Fruit fly (Drosophila melanogaster) whole organism, prepupa: ENCODE results near the gene CG34034.

ENCODE experiments used
- CG10631 ChIP-seq: fragments of 200-800 bp; sonication (Bioruptor generic); optimal IDR thresholded peaks from 2 replicates; lab custom pipeline; 2016; ENCODE audit warnings: missing biosample characterization, missing genetic modification characterization
- CG11762 ChIP-seq: fragments of 200-800 bp; sonication (Bioruptor generic); optimal IDR thresholded peaks from 3 replicates; lab custom pipeline; 2016; ENCODE audit warnings: missing biosample characterization, missing genetic modification characterization; ENCODE audit not compliant: insufficient read depth
- CG15336 ChIP-seq: fragments of 200-800 bp; sonication (Bioruptor generic); IDR thresholded peaks from 2 replicates; pipeline ENCODE4 v1.3.6; 2022; ENCODE audit warnings: missing biosample characterization, missing genetic modification characterization
- CG1621 ChIP-seq: fragments of 200-800 bp; sonication (Bioruptor generic); optimal IDR thresholded peaks from 3 replicates; lab custom pipeline; 2018; ENCODE audit warnings: missing biosample characterization, mild to moderate bottlenecking, missing genetic modification characterization
- CG16779 ChIP-seq: fragments of 200-800 bp; sonication (Bioruptor generic); optimal IDR thresholded peaks from 3 replicates; lab custom pipeline; 2017; ENCODE audit warnings: missing biosample characterization, mild to moderate bottlenecking, missing genetic modification characterization
- CG3032 ChIP-seq: fragments of 200-800 bp; optimal IDR thresholded peaks from 2 replicates; lab custom pipeline; 2019; ENCODE audit warnings: missing biosample characterization, mild to moderate bottlenecking, missing genetic modification characterization, moderate library complexity
- CG31627 ChIP-seq: fragments of 200-800 bp; sonication (Bioruptor generic); optimal IDR thresholded peaks from 3 replicates; lab custom pipeline; 2016; ENCODE audit warnings: missing biosample characterization, missing genetic modification characterization
- CG32006 ChIP-seq: fragments of 200-800 bp; sonication (Bioruptor generic); optimal IDR thresholded peaks from 3 replicates; lab custom pipeline; 2017; ENCODE audit warnings: missing biosample characterization, mild to moderate bottlenecking, missing genetic modification characterization
- CG3919 ChIP-seq: fragments of 200-800 bp; sonication (Bioruptor generic); optimal IDR thresholded peaks from 3 replicates; lab custom pipeline; 2016; ENCODE audit warnings: missing biosample characterization, missing genetic modification characterization
- CG4318 ChIP-seq: fragments of 200-800 bp; sonication (Bioruptor generic); optimal IDR thresholded peaks from 3 replicates; lab custom pipeline; 2017; ENCODE audit warnings: missing biosample characterization, mild to moderate bottlenecking, missing genetic modification characterization
- CG6163 ChIP-seq: fragments of 200-800 bp; sonication (Bioruptor generic); IDR thresholded peaks from 3 replicates; pipeline ENCODE4 v1.3.6; 2022; ENCODE audit warnings: missing biosample characterization, missing genetic modification characterization
- CG6276 ChIP-seq: fragments of 200-800 bp; sonication (Bioruptor generic); optimal IDR thresholded peaks from 2 replicates; lab custom pipeline; 2017; ENCODE audit warnings: missing biosample characterization, mild to moderate bottlenecking, missing genetic modification characterization
- CG6808 ChIP-seq: fragments of 200-800 bp; sonication (Bioruptor generic); optimal IDR thresholded peaks from 3 replicates; lab custom pipeline; 2017; ENCODE audit warnings: missing biosample characterization, missing genetic modification characterization, mild to moderate bottlenecking, moderate library complexity, missing genetic modification reagents
- CG6854 ChIP-seq: fragments of 200-800 bp; sonication (Bioruptor generic); optimal IDR thresholded peaks from 2 replicates; lab custom pipeline; 2017; ENCODE audit warnings: missing biosample characterization, mild to moderate bottlenecking, missing genetic modification characterization
- CG8119 ChIP-seq: fragments of 200-800 bp; sonication (Bioruptor generic); IDR thresholded peaks from 3 replicates; pipeline ENCODE4 v1.3.6; 2022; ENCODE audit warnings: missing biosample characterization, missing genetic modification characterization
- CG8632 ChIP-seq: fragments of 200-800 bp; sonication (Bioruptor generic); optimal IDR thresholded peaks from 3 replicates; lab custom pipeline; 2016; ENCODE audit warnings: missing biosample characterization, missing genetic modification characterization
- Eip75B ChIP-seq: fragments of 200-800 bp; sonication (Bioruptor generic); optimal IDR thresholded peaks from 3 replicates; lab custom pipeline; 2016; ENCODE audit warnings: missing biosample characterization, missing genetic modification characterization
- Eip78C ChIP-seq: fragments of 200-800 bp; sonication (Bioruptor generic); peaks from one replicate; lab custom pipeline; 2016; ENCODE audit warnings: missing biosample characterization, missing genetic modification characterization
- Gug ChIP-seq: fragments of 200-800 bp; sonication (Bioruptor generic); IDR thresholded peaks from 2 replicates; pipeline ENCODE4 v1.3.6; 2022; ENCODE audit warnings: missing biosample characterization, missing genetic modification characterization
- Hr4 ChIP-seq: fragments of 200-800 bp; sonication (Bioruptor generic); optimal IDR thresholded peaks from 3 replicates; lab custom pipeline; 2016; ENCODE audit warnings: missing biosample characterization, missing genetic modification characterization
- Lpt ChIP-seq: fragments of 200-800 bp; sonication (Bioruptor generic); optimal IDR thresholded peaks from 3 replicates; lab custom pipeline; 2016; ENCODE audit warnings: missing biosample characterization, missing genetic modification characterization
- OdsH ChIP-seq: fragments of 200-800 bp; sonication (Bioruptor generic); optimal IDR thresholded peaks from 3 replicates; lab custom pipeline; 2016; ENCODE audit warnings: missing biosample characterization, missing genetic modification characterization
- Smox ChIP-seq: fragments of 200-800 bp; sonication (Bioruptor generic); optimal IDR thresholded peaks from 3 replicates; lab custom pipeline; 2016; ENCODE audit warnings: missing biosample characterization, missing genetic modification characterization
- Sox15 ChIP-seq: fragments of 200-800 bp; sonication (Bioruptor generic); optimal IDR thresholded peaks from 3 replicates; lab custom pipeline; 2016; ENCODE audit warnings: missing biosample characterization, missing genetic modification characterization
- achi ChIP-seq: fragments of 200-800 bp; sonication (Bioruptor generic); optimal IDR thresholded peaks from 3 replicates; lab custom pipeline; 2016; ENCODE audit warnings: missing biosample characterization, missing genetic modification characterization
- eg ChIP-seq: fragments of 200-800 bp; sonication (Bioruptor generic); IDR thresholded peaks from 3 replicates; pipeline ENCODE4 v1.3.6; 2022; ENCODE audit warnings: missing biosample characterization, missing genetic modification characterization
- fd59A ChIP-seq: fragments of 200-800 bp; sonication (Bioruptor generic); optimal IDR thresholded peaks from 2 replicates; lab custom pipeline; 2017; ENCODE audit warnings: missing biosample characterization, mild to moderate bottlenecking, missing genetic modification characterization, missing genetic modification reagents
- net ChIP-seq: fragments of 200-800 bp; sonication (Bioruptor generic); optimal IDR thresholded peaks from 3 replicates; lab custom pipeline; 2016; ENCODE audit warnings: missing biosample characterization, missing genetic modification characterization
- pdm3 ChIP-seq: fragments of 200-800 bp; sonication (Bioruptor generic); optimal IDR thresholded peaks from 3 replicates; lab custom pipeline; 2016; ENCODE audit warnings: missing biosample characterization, missing genetic modification characterization
- salr ChIP-seq, 2 experiments: fragments of 200-800 bp; sonication (Bioruptor generic); optimal IDR thresholded peaks; 3 replicates each; lab custom pipeline; 2016 to 2018; ENCODE audit warnings: missing biosample characterization in 2 of 2, missing genetic modification characterization in 2 of 2, mild to moderate bottlenecking in 1 of 2
- spab ChIP-seq: fragments of 200-800 bp; sonication (Bioruptor generic); optimal IDR thresholded peaks from 2 replicates; lab custom pipeline; 2017; ENCODE audit warnings: missing biosample characterization, mild to moderate bottlenecking, missing genetic modification characterization, missing genetic modification reagents
- ss ChIP-seq, 2 experiments: fragments of 200-800 bp; sonication (Bioruptor generic); optimal IDR thresholded peaks; 2 replicates in 1 of 2; 3 replicates in 1 of 2; lab custom pipeline; 2017 to 2018; ENCODE audit warnings: mild to moderate bottlenecking in 2 of 2, missing biosample characterization in 2 of 2, missing genetic modification characterization in 2 of 2, moderate library complexity in 1 of 2
- svp ChIP-seq: fragments of 200-800 bp; sonication (Bioruptor generic); peaks from one replicate; lab custom pipeline; 2016; ENCODE audit warnings: missing biosample characterization, missing genetic modification characterization
- topi ChIP-seq: fragments of 200-800 bp; sonication (Bioruptor generic); optimal IDR thresholded peaks from 3 replicates; lab custom pipeline; 2016; ENCODE audit warnings: missing biosample characterization, missing genetic modification characterization
- vri ChIP-seq: fragments of 200-800 bp; sonication (Bioruptor generic); optimal IDR thresholded peaks from 3 replicates; lab custom pipeline; 2016; ENCODE audit warnings: missing biosample characterization, mild to moderate bottlenecking, missing genetic modification characterization

CG34034 gene

DNA sequence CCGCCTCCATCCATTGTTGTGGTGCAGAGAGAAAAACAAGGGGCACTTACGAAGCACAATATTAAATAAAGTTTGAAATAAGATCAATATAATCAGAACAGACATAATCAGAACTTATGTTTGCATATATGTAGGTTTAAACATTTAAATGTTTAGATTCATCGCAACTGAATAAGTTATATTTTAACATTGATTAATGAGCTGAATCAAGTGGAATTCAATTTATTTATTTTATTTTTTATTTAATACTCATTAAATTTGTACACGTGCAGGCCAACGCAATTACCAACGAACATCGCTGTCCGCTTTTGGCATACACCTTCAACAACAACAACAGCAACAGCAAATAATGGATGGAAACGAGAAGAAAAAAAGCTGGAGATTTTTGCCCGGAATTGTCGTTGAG, 40.0 kb downstream of the CG34034 start (continued):
- TF ChIP-seq CG3919 = peak; percentile 86
- TF ChIP-seq achi (GFP tag; lab: Kevin White, UChicago) = peak; percentile 84
- peak; percentile 88 for TF ChIP-seq fd59A (GFP tag; lab: Kevin White, UChicago)
- TF ChIP-seq Lpt (GFP tag; lab: Kevin White, UChicago) = peak; percentile 79
- TF ChIP-seq vri = no peak
- TF ChIP-seq topi (GFP tag; lab: Kevin White, UChicago) = peak; percentile 72
- TF ChIP-seq salr (GFP tag; optimal IDR thresholded peaks at IDR 0.05; lab: Kevin White, UChicago) = peak; percentile 63 to 78
- TF ChIP-seq CG8119 (GFP tag; lab: Robert Waterston, UW) = peak; percentile 92
- peak; percentile 87 for TF ChIP-seq svp (GFP tag; lab: Kevin White, UChicago)
- TF ChIP-seq ss (GFP tag; optimal IDR thresholded peaks at IDR 0.05; lab: Kevin White, UChicago) = peak; percentile 88 to 91
- peak; percentile 81 for TF ChIP-seq pdm3 (GFP tag; lab: Kevin White, UChicago)
- TF ChIP-seq CG16779 (tag; lab: Kevin White, UChicago) = peak; percentile 72
- peak; percentile 83 for TF ChIP-seq net (GFP tag; lab: Kevin White, UChicago)
- peak; percentile 79 for TF ChIP-seq Hr4 (GFP tag; lab: Kevin White, UChicago)
- TF ChIP-seq CG11762 (GFP tag; lab: Kevin White, UChicago) = peak; percentile 75
- TF ChIP-seq CG15336 (GFP tag; lab: Robert Waterston, UW) = peak; percentile 89
- TF ChIP-seq Gug (GFP tag; lab: Robert Waterston, UW) = peak; percentile 48
- TF ChIP-seq CG6854 (GFP tag; lab: Kevin White, UChicago) = peak; percentile 0
- peak; percentile 90 for TF ChIP-seq CG6808 (GFP tag; lab: Kevin White, UChicago)
- TF ChIP-seq CG3032 (tag; lab: Kevin White, UChicago) = peak; percentile 93
- TF ChIP-seq CG8632 (GFP tag; lab: Kevin White, UChicago) = peak; percentile 80
- peak; percentile 46 for TF ChIP-seq CG31627 (GFP tag; lab: Kevin White, UChicago)
- TF ChIP-seq CG1621 (tag; lab: Kevin White, UChicago) = peak; percentile 80
- peak; percentile 69 for TF ChIP-seq Sox15 (GFP tag; lab: Kevin White, UChicago)
- TF ChIP-seq Smox = peak; percentile 58

DNA sequence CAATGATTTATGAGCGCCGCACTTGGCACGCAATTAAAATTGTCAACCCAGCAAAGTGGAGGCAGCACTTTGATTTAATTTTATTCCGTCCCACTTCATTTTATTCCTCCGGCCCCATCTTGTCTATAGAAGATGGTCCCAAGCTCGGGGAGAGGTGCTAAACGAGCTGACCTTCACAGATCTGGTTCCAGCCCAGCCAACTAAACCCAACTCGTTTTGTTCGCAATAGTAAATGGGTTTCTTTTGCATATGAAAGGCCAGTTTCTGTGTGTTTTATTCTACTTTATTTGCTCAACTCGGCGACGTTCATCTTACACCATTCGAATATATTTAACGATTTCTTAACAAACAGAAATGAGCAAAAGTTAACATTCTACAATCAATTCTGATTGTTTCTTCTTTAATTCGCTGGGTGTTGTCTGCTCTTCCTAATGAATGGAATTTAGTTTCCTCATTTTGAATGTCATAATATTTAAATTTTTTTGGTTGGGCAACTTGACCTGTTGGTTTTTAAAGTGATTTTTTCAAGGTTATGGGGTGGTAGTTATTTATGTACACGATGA, 45.7 kb downstream of the CG34034 start:
- TF ChIP-seq CG32006 (GFP tag; lab: Kevin White, UChicago) (no peak), ss (GFP tag; optimal IDR thresholded peaks at IDR 0.05; lab: Kevin White, UChicago) (peak in 1 of 2 experiments; percentile 15), spab (no peak), CG8119 (GFP tag; lab: Robert Waterston, UW) (no peak)

DNA sequence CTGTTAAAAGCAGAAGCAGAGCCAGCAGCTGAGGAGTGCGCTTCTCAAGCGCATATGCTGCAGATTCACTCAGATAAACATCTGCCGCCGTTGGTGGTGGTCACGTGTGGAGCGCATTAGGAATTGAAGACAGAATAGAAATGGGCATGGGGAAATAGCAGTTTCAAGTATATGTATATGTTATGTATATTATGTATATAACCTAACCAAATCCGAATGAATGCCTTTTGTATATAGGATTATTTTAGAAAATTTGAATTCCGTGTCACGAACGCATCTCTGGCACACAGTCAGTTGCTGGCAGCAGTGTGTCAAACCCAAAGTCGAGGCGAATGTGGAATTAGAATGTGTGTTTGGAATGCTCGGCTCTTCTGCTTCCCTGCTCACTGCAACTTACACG, 47.8 kb downstream of the CG34034 start:
- TF ChIP-seq OdsH (GFP tag; lab: Kevin White, UChicago) (no peak), Eip78C (GFP tag; lab: Kevin White, UChicago) (peak; percentile 24), ss (GFP tag; optimal IDR thresholded peaks at IDR 0.05; lab: Kevin White, UChicago) (no peak), CG15336 (GFP tag; lab: Robert Waterston, UW) (peak; percentile 53; the same call in 1 of the 2 replicates), CG6276 (GFP tag; lab: Kevin White, UChicago) (peak; percentile 2), CG32006 (GFP tag; lab: Kevin White, UChicago) (peak; percentile 5)

DNA sequence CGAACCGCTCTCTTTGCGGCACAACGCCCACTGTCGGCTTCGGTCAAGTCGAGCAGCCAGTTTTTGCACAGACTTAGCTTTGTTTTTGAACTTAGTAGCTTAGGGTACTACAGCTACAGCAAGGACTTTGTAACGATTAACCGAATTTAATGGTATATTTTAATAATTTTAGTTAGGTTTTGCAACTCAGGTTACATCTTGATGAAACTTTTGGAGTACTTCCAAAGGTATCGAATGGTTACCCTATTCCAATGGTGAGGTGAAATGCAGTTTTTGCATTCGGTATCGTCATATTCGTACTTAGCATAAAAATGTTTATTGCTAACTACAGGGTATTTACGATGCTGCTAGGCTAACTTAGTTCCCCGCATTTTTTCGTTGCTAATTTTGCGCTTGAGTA, 50.3 kb downstream of the CG34034 start:
- TF ChIP-seq CG6163 (GFP tag; lab: Robert Waterston, UW) (0 out of 3 replicates have a peak, but pooled peaks have one; percentile 11), CG15336 (GFP tag; lab: Robert Waterston, UW) (peak; percentile 61), achi (GFP tag; lab: Kevin White, UChicago) (peak; percentile 2), Eip75B (GFP tag; lab: Kevin White, UChicago) (no peak), eg (GFP tag; lab: Robert Waterston, UW) (0 out of 3 replicates have a peak, but pooled peaks have one; percentile 34), Hr4 (GFP tag; lab: Kevin White, UChicago) (peak; percentile 41), CG6276 (GFP tag; lab: Kevin White, UChicago) (peak; percentile 22), CG10631 (GFP tag; lab: Kevin White, UChicago) (no peak), CG32006 (GFP tag; lab: Kevin White, UChicago) (peak; percentile 67), CG4318 (no peak), CG8119 (GFP tag; lab: Robert Waterston, UW) (peak; percentile 61; the same call in 1 of the 3 replicates)
